Fruit fly (Drosophila melanogaster): ENCODE results near the gene Rbf.

DNA sequence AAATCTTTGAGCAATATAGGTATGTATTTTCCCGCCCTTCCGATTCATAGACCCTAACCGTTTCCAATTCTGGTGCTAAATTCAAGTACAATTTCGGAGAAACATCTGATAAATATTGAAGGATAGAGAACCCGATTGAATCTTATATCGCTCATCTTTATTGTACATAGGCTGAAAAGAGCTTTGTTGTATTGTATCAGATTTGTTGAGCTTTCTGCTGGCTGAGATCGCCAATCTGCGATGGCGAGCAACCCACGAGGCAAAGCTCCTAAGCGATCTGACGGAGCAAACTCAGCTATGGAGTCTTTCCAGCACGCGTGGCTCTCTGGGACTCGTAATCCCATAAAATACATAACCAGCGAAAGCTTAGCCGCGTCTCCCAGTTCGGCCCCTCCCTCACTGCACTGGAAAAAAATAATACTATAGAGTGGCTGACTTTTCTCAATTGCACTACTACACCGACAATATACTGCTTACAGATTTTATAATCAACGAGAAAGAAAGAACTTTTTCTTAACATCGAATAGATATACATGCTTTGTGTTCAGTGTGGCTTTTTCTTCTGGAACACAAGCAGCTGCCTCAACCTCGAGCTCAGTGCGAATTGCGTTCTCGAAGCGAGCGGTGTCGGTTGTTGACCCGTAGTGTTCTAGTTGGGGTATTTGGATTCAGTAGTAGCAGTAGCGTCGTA, 45.5 kb downstream of the Rbf start:
- no peak for TF ChIP-seq kay (GFP tag; ENCODE audit: borderline replicate concordance)
- TF ChIP-seq CG12768 (GFP tag; optimal IDR thresholded peaks at IDR 0.05): peak; percentile 74
- peak; percentile 82 for TF ChIP-seq Hr96 (GFP tag; optimal IDR thresholded peaks at IDR 0.05)
- peak; percentile 76 for TF ChIP-seq CG5204 (GFP tag; optimal IDR thresholded peaks at IDR 0.05)
- TF ChIP-seq CG7101 (tag; optimal IDR thresholded peaks at IDR 0.05): peak; percentile 88
- TF ChIP-seq CG1620 (GFP tag; optimal IDR thresholded peaks at IDR 0.05): peak; percentile 46
- TF ChIP-seq Crg-1 (GFP tag; optimal IDR thresholded peaks at IDR 0.05): peak; percentile 46
- TF ChIP-seq CG11617 (GFP tag; optimal IDR thresholded peaks at IDR 0.05): peak; percentile 68
- peak; percentile 66 for TF ChIP-seq cic (GFP tag; optimal IDR thresholded peaks at IDR 0.05)
- peak; percentile 85 for TF ChIP-seq CG33017 (tag; optimal IDR thresholded peaks at IDR 0.05)
- peak; percentile 51 for TF ChIP-seq tj (GFP tag; optimal IDR thresholded peaks at IDR 0.05)
- TF ChIP-seq Clk (GFP tag; optimal IDR thresholded peaks at IDR 0.05): peak; percentile 34
- peak; percentile 79 for TF ChIP-seq pad (GFP tag; optimal IDR thresholded peaks at IDR 0.05)
- TF ChIP-seq ovo (GFP tag; optimal IDR thresholded peaks at IDR 0.05): peak; percentile 51

All from whole organism, adult.